Worm (Caenorhabditis elegans): ENCODE measurements around the gene dhs-25.

DNA sequence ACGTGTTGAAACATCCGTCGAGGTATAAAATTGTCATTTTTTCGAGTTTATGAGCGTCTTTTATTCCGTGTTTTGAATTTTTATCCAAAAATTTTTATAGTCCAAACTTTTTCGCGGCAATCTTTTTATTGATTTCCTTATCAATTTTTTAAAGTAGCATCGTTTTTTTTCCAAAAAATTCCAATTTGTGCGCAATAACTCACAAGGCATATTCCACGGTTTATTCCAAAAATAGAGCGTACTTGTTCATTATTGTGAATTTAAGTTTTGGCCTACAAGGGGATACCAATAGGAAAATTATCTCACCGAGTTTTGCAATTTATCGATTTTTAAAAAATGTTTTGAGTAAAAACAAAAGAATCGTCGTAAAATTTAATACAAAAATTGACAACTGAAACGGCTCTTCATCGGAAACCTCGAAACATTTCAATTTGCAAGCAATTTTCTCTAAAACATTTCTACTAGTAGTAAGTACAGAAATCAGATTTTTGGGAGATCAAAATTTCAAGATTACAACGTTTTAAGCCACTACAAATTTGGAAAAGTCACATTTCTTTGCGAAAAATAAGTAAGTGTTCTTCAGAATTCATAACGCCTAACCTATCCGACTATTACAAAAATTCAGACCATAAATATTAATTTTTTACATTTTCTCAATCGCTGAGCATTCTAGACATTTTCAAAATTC lies 42.6 kb upstream of the dhs-25 start:
- TF ChIP-seq lin-14 (GFP tag; optimal IDR thresholded peaks at IDR 0.05): no peak
- no peak for TF ChIP-seq ztf-4 (tag; optimal IDR thresholded peaks at IDR 0.05)
- no peak for TF ChIP-seq unc-130 (tag; optimal IDR thresholded peaks at IDR 0.05)
- TF ChIP-seq mdl-1 (tag; optimal IDR thresholded peaks at IDR 0.05): no peak
- no peak for TF ChIP-seq aly-2 (tag; optimal IDR thresholded peaks at IDR 0.05)
- TF ChIP-seq snu-23 (GFP tag; optimal IDR thresholded peaks at IDR 0.05): no peak
- no peak for TF ChIP-seq skn-1 (tag; optimal IDR thresholded peaks at IDR 0.05)
- TF ChIP-seq lin-13 (GFP tag; optimal IDR thresholded peaks at IDR 0.05): no peak
